Worm (Caenorhabditis elegans): ENCODE data around the gene fbf-2.

ce11 chrII:6061495-6061894 lies 29.8 kb downstream of the fbf-2 start:
- TF ChIP-seq ceh-83 (GFP tag; optimal IDR thresholded peaks at IDR 0.05) (no peak), snpc-4 (tag; optimal IDR thresholded peaks at IDR 0.05) (no peak), blmp-1 (tag; optimal IDR thresholded peaks at IDR 0.05) (no peak), nhr-28 (tag; optimal IDR thresholded peaks at IDR 0.05) (no peak), unc-39 (tag; optimal IDR thresholded peaks at IDR 0.05) (no peak), lin-32 (GFP tag; optimal IDR thresholded peaks at IDR 0.05) (no peak), ceh-39 (tag; optimal IDR thresholded peaks at IDR 0.05) (no peak), lin-13 (tag; optimal IDR thresholded peaks at IDR 0.05) (peak; percentile 37), ztf-11 (tag; optimal IDR thresholded peaks at IDR 0.05) (no peak), nhr-2 (tag; optimal IDR thresholded peaks at IDR 0.05) (no peak), mab-5 (tag; optimal IDR thresholded peaks at IDR 0.05) (peak; percentile 10), nhr-237 (tag; optimal IDR thresholded peaks at IDR 0.05) (no peak), mep-1 (tag; optimal IDR thresholded peaks at IDR 0.05) (no peak)
